Worm (Caenorhabditis elegans) whole organism, L4 larva: ENCODE measurements around the gene C18H2.5.

Source experiments
- D1046.2 ChIP-seq: fragments of 200-800 bp; sonication (Bioruptor generic); IDR thresholded peaks from 2 replicates; pipeline ENCODE4 v1.3.6; 2022; ENCODE audit warnings: missing genetic modification characterization, missing compliant biosample characterization
- F26F4.8 ChIP-seq: fragments of 200-800 bp; sonication (Bioruptor generic); conservative IDR thresholded peaks from 2 replicates; pipeline ENCODE4 v1.3.6; 2022; ENCODE audit warnings: missing genetic modification characterization, missing compliant biosample characterization
- F44E2.7 ChIP-seq: fragments of 200-800 bp; sonication (Bioruptor generic); IDR thresholded peaks from 2 replicates; pipeline ENCODE4 v2.1.2; 2022; ENCODE audit warnings: missing genetic modification characterization, missing compliant biosample characterization
- Y48G9A.11 ChIP-seq: fragments of 200-800 bp; sonication (Bioruptor generic); IDR thresholded peaks from 2 replicates; pipeline ENCODE4 v1.3.6; 2022; ENCODE audit warnings: missing genetic modification reagents, missing genetic modification characterization, missing compliant biosample characterization
- Y5F2A.4 ChIP-seq: fragments of 200-800 bp; sonication (Bioruptor generic); optimal IDR thresholded peaks from 2 replicates; lab custom pipeline; 2018; ENCODE audit warnings: mild to moderate bottlenecking, missing genetic modification characterization, missing compliant biosample characterization
- ZK546.5 ChIP-seq, 2 experiments: sonication (generic microtip); optimal IDR thresholded peaks; 2 replicates each; lab custom pipeline; 2017; ENCODE audit warnings: missing biosample characterization in 2 of 2, missing genetic modification characterization in 2 of 2
- aha-1 ChIP-seq: fragments of 150-350 bp; peaks from one replicate; lab custom pipeline; 2014; ENCODE audit warnings: missing biosample characterization, missing genetic modification characterization
- ama-1 ChIP-seq: fragments of 150-350 bp; optimal IDR thresholded peaks from 2 replicates; lab custom pipeline; 2014; ENCODE audit warnings: inconsistent platforms, mixed read lengths
- attf-4 ChIP-seq: sonication (generic microtip); optimal IDR thresholded peaks from 3 replicates; lab custom pipeline; 2017; ENCODE audit warnings: missing biosample characterization, missing genetic modification characterization
- ceh-44 ChIP-seq: fragments of 200-800 bp; sonication (Bioruptor generic); IDR thresholded peaks from 2 replicates; pipeline ENCODE4 v1.3.6; 2022; ENCODE audit warnings: missing genetic modification reagents, missing genetic modification characterization, missing compliant biosample characterization
- ceh-82 ChIP-seq: sonication (generic microtip); optimal IDR thresholded peaks from 2 replicates; lab custom pipeline; 2017; ENCODE audit warnings: missing biosample characterization, missing genetic modification characterization
- ces-1 ChIP-seq: fragments of 150-350 bp; sonication (generic microtip); optimal IDR thresholded peaks from 4 replicates; lab custom pipeline; 2014; ENCODE audit warnings: missing biosample characterization, missing genetic modification reagents, missing genetic modification characterization
- cey-2 ChIP-seq: sonication (generic microtip); optimal IDR thresholded peaks from 3 replicates; lab custom pipeline; 2017; ENCODE audit warnings: missing genetic modification characterization, mild to moderate bottlenecking, missing compliant biosample characterization, antibody characterized with exemption, borderline replicate concordance; ENCODE audit not compliant: insufficient read depth
- ctbp-1 ChIP-seq: fragments of 200-800 bp; sonication (Bioruptor generic); IDR thresholded peaks from 2 replicates; pipeline ENCODE4 v1.3.6; 2022; ENCODE audit warnings: missing genetic modification reagents, missing genetic modification characterization, missing compliant biosample characterization
- daf-16 ChIP-seq, 3 experiments: sonication (generic microtip); optimal IDR thresholded peaks; 2 replicates each; lab custom pipeline; 2016 to 2017; ENCODE audit warnings: missing genetic modification characterization in 3 of 3, missing genetic modification reagents in 3 of 3, mild to moderate bottlenecking in 2 of 3, missing compliant biosample characterization in 2 of 3, missing biosample characterization in 1 of 3, moderate library complexity in 1 of 3
- daf-8 ChIP-seq: fragments of 200-800 bp; sonication (Bioruptor generic); IDR thresholded peaks from 2 replicates; pipeline ENCODE4 v1.3.6; 2022; ENCODE audit warnings: missing genetic modification characterization, missing compliant biosample characterization
- dmd-6 ChIP-seq: fragments of 200-800 bp; sonication (Bioruptor generic); IDR thresholded peaks from 2 replicates; pipeline ENCODE4 v1.3.6; 2022; ENCODE audit warnings: missing genetic modification reagents, missing genetic modification characterization, missing compliant biosample characterization
- duxl-1 ChIP-seq: sonication (generic microtip); optimal IDR thresholded peaks from 2 replicates; lab custom pipeline; 2016; ENCODE audit warnings: mild to moderate bottlenecking, missing genetic modification characterization, moderate library complexity, missing compliant biosample characterization; ENCODE audit not compliant: poor library complexity
- dve-1 ChIP-seq: sonication (generic microtip); optimal IDR thresholded peaks from 2 replicates; lab custom pipeline; 2017; ENCODE audit warnings: antibody characterized with exemption, mild to moderate bottlenecking, missing genetic modification characterization, missing compliant biosample characterization; ENCODE audit not compliant: insufficient read depth
- fkh-10 ChIP-seq: fragments of 150-350 bp; optimal IDR thresholded peaks from 2 replicates; lab custom pipeline; 2014; ENCODE audit warnings: missing biosample characterization, missing genetic modification reagents, missing genetic modification characterization
- fos-1 ChIP-seq: fragments of 150-350 bp; optimal IDR thresholded peaks from 2 replicates; lab custom pipeline; 2014; ENCODE audit warnings: missing biosample characterization, missing genetic modification characterization
- hmg-1.1 ChIP-seq: fragments of 200-800 bp; sonication (Bioruptor generic); IDR thresholded peaks from 2 replicates; pipeline ENCODE4 v1.3.6; 2022; ENCODE audit warnings: missing genetic modification reagents, missing genetic modification characterization, missing compliant biosample characterization
- jun-1 ChIP-seq: fragments of 150-350 bp; optimal IDR thresholded peaks from 2 replicates; lab custom pipeline; 2014; ENCODE audit warnings: missing biosample characterization, missing genetic modification reagents, missing genetic modification characterization
- lim-7 ChIP-seq: fragments of 200-800 bp; sonication (Bioruptor generic); IDR thresholded peaks from 2 replicates; pipeline ENCODE4 v1.3.6; 2022; ENCODE audit warnings: missing genetic modification characterization, missing compliant biosample characterization
- lin-13 ChIP-seq: fragments of 150-350 bp; optimal IDR thresholded peaks from 2 replicates; lab custom pipeline; 2014; ENCODE audit warnings: missing biosample characterization, missing genetic modification reagents, missing genetic modification characterization
- lin-39 ChIP-seq: fragments of 150-350 bp; optimal IDR thresholded peaks from 2 replicates; lab custom pipeline; 2014; ENCODE audit warnings: missing biosample characterization, missing genetic modification reagents, missing genetic modification characterization
- lir-3 ChIP-seq: sonication (generic microtip); optimal IDR thresholded peaks from 2 replicates; lab custom pipeline; 2016; ENCODE audit warnings: mild to moderate bottlenecking, missing genetic modification characterization, missing compliant biosample characterization
- lsy-2 ChIP-seq, 2 experiments: fragments of 150-350 bp in 1 of 2; sonication (generic microtip) in 1 of 2; optimal IDR thresholded peaks; 2 replicates each; lab custom pipeline; 2014 to 2017; ENCODE audit warnings: missing biosample characterization in 2 of 2, missing genetic modification characterization in 2 of 2
- madf-9 ChIP-seq: fragments of 200-800 bp; sonication (Bioruptor generic); conservative IDR thresholded peaks from 2 replicates; pipeline ENCODE4 v1.3.6; 2022; ENCODE audit warnings: missing genetic modification reagents, missing genetic modification characterization, missing compliant biosample characterization
- mdl-1 ChIP-seq, 2 experiments: fragments of 150-350 bp in 1 of 2; sonication (generic microtip) in 1 of 2; optimal IDR thresholded peaks; 2 replicates each; lab custom pipeline; 2014 to 2017; ENCODE audit warnings: missing biosample characterization in 2 of 2, missing genetic modification characterization in 2 of 2
- mep-1 ChIP-seq: fragments of 150-350 bp; sonication (generic microtip); optimal IDR thresholded peaks from 3 replicates; lab custom pipeline; 2014; ENCODE audit warnings: missing biosample characterization, missing genetic modification characterization
- nhr-111 ChIP-seq: fragments of 200-800 bp; sonication (Bioruptor generic); optimal IDR thresholded peaks from 2 replicates; lab custom pipeline; 2018; ENCODE audit warnings: mild to moderate bottlenecking, missing genetic modification characterization, missing compliant biosample characterization
- nhr-237 ChIP-seq: sonication (generic microtip); optimal IDR thresholded peaks from 2 replicates; lab custom pipeline; 2017; ENCODE audit warnings: missing biosample characterization, missing genetic modification characterization
- nhr-25 ChIP-seq: sonication (generic microtip); optimal IDR thresholded peaks from 2 replicates; lab custom pipeline; 2017; ENCODE audit warnings: missing genetic modification characterization, mild to moderate bottlenecking, missing compliant biosample characterization, antibody characterized with exemption, moderate library complexity, borderline replicate concordance; ENCODE audit not compliant: insufficient read depth
- nhr-28 ChIP-seq: fragments of 150-350 bp; optimal IDR thresholded peaks from 2 replicates; lab custom pipeline; 2014; ENCODE audit warnings: missing biosample characterization, missing genetic modification characterization
- nhr-48 ChIP-seq: sonication (generic microtip); optimal IDR thresholded peaks from 2 replicates; lab custom pipeline; 2016; ENCODE audit warnings: mild to moderate bottlenecking, missing genetic modification characterization, missing compliant biosample characterization
- nhr-6 ChIP-seq: fragments of 150-350 bp; optimal IDR thresholded peaks from 2 replicates; lab custom pipeline; 2014; ENCODE audit warnings: missing biosample characterization, missing genetic modification characterization
- pha-4 ChIP-seq, 2 experiments: fragments of 150-350 bp in 1 of 2; fragments of 200-800 bp in 1 of 2; sonication (Bioruptor generic) in 1 of 2; IDR thresholded peaks in 1 of 2; optimal IDR thresholded peaks in 1 of 2; 2 replicates each; pipeline versions ENCODE4 v1.3.6 to Lab custom; 2014 to 2022; ENCODE audit warnings: missing genetic modification characterization in 2 of 2, missing genetic modification reagents in 2 of 2, missing biosample characterization in 1 of 2, missing compliant biosample characterization in 1 of 2
- pqm-1 ChIP-seq: sonication (generic microtip); optimal IDR thresholded peaks from 2 replicates; lab custom pipeline; 2017; ENCODE audit warnings: missing biosample characterization, missing genetic modification characterization
- rbr-2 ChIP-seq: sonication (generic microtip); optimal IDR thresholded peaks from 2 replicates; lab custom pipeline; 2016; ENCODE audit warnings: missing genotype, missing genetic modification characterization, missing compliant biosample characterization
- spr-1 ChIP-seq: sonication (generic microtip); optimal IDR thresholded peaks from 2 replicates; lab custom pipeline; 2016; ENCODE audit warnings: mild to moderate bottlenecking, missing genetic modification characterization, missing compliant biosample characterization
- spr-3 ChIP-seq: fragments of 200-800 bp; sonication (Bioruptor generic); optimal IDR thresholded peaks from 2 replicates; lab custom pipeline; 2018; ENCODE audit warnings: mild to moderate bottlenecking, missing genetic modification characterization, missing compliant biosample characterization
- unc-62 ChIP-seq, 3 experiments: fragments of 150-350 bp in 1 of 3; sonication (generic microtip); optimal IDR thresholded peaks in 2 of 3; peaks in 1 of 3; 1 replicate in 1 of 3; 2 replicates in 2 of 3; lab custom pipeline; 2014 to 2017; ENCODE audit warnings: missing biosample characterization in 3 of 3, missing genetic modification characterization in 3 of 3, missing genetic modification reagents in 3 of 3, missing genotype in 1 of 3
- zfp-2 ChIP-seq: sonication (generic microtip); optimal IDR thresholded peaks from 2 replicates; lab custom pipeline; 2016; ENCODE audit warnings: mild to moderate bottlenecking, missing genetic modification characterization, missing compliant biosample characterization
- zfp-3 ChIP-seq: fragments of 200-800 bp; sonication (Bioruptor generic); conservative IDR thresholded peaks from 2 replicates; pipeline ENCODE4 v1.3.6; 2022; ENCODE audit warnings: missing genetic modification reagents, missing genetic modification characterization, missing compliant biosample characterization
- zip-11 ChIP-seq: fragments of 200-800 bp; sonication (Bioruptor generic); IDR thresholded peaks from 2 replicates; pipeline ENCODE4 v1.3.6; 2022; ENCODE audit warnings: missing genetic modification characterization, missing compliant biosample characterization
- zip-2 ChIP-seq: fragments of 150-350 bp; optimal IDR thresholded peaks from 2 replicates; lab custom pipeline; 2014; ENCODE audit warnings: missing biosample characterization, missing genetic modification characterization

The C18H2.5 gene

ce11 chrIII:7720861-7721260, 26.7 kb upstream of the C18H2.5 start (continued):
- TF ChIP-seq D1046.2 (no peak), nhr-25 (tag; lab: Kevin White, UChicago) (no peak), nhr-28 (tag; lab: Kevin White, UChicago) (no peak), spr-1 (tag; lab: Kevin White, UChicago) (no peak), nhr-6 (no peak), nhr-237 (tag; lab: Kevin White, UChicago) (no peak)
- TF ChIP-seq, all 104 proteins: peak for 19

ce11 chrIII:7719364-7719936, 25.3 kb upstream of the C18H2.5 start, which contains the start of gene ncl-1:
Gene ncl-1, plus strand, starts transcription at chrIII:7719729.
- TF ChIP-seq dve-1 (tag; lab: Kevin White, UChicago) (peak; percentile 43), lin-39 (no peak), unc-62 (GFP tag; optimal IDR thresholded peaks at IDR 0.05 in 1 of 2; lab: Kevin White, UChicago) (peak in 1 of 2 experiments; percentile 11), unc-62 (tag; optimal IDR thresholded peaks at IDR 0.05; lab: Kevin White, UChicago) (no peak), ama-1 (lab: Kevin White, UChicago) (no peak), F44E2.7 (GFP tag; lab: Robert Waterston, UW) (no peak), Y5F2A.4 (GFP tag; lab: Kevin White, UChicago) (no peak), lir-3 (tag; lab: Kevin White, UChicago) (no peak), Y48G9A.11 (GFP tag; lab: Robert Waterston, UW) (no peak), attf-4 (tag; lab: Kevin White, UChicago) (no peak), fos-1 (tag; lab: Kevin White, UChicago) (no peak), fkh-10 (GFP tag; lab: Kevin White, UChicago) (no peak), mep-1 (tag; lab: Kevin White, UChicago) (peak; percentile 47), nhr-111 (GFP tag; lab: Kevin White, UChicago) (no peak), hmg-1.1 (GFP tag; lab: Robert Waterston, UW) (peak; percentile 58; the same call in 1 of the 2 replicates), ces-1 (GFP tag; lab: Kevin White, UChicago) (no peak), lim-7 (GFP tag; lab: Robert Waterston, UW) (no peak), daf-16 (GFP tag; optimal IDR thresholded peaks at IDR 0.05; lab: Kevin White, UChicago) (no peak), daf-16 (tag; optimal IDR thresholded peaks at IDR 0.05; lab: Kevin White, UChicago) (no peak), pqm-1 (tag; lab: Kevin White, UChicago) (no peak), spr-3 (GFP tag; lab: Kevin White, UChicago) (no peak), lsy-2 (tag; optimal IDR thresholded peaks at IDR 0.05; lab: Kevin White, UChicago) (peak in 1 of 2 experiments; percentile 22), lin-13 (GFP tag; lab: Kevin White, UChicago) (no peak), ceh-82 (tag; lab: Kevin White, UChicago) (no peak), jun-1 (tag; lab: Kevin White, UChicago) (no peak), dmd-6 (GFP tag; lab: Robert Waterston, UW) (peak; percentile 41; the same call in 1 of the 2 replicates), duxl-1 (tag; lab: Kevin White, UChicago) (no peak), daf-8 (GFP tag; lab: Robert Waterston, UW) (no peak), cey-2 (tag; lab: Kevin White, UChicago) (no peak), nhr-6 (no peak), zfp-2 (tag; lab: Kevin White, UChicago) (no peak), rbr-2 (no peak), aha-1 (tag; lab: Kevin White, UChicago) (peak; percentile 94), ceh-44 (GFP tag; lab: Robert Waterston, UW) (no peak), ZK546.5 (tag; optimal IDR thresholded peaks at IDR 0.05; lab: Kevin White, UChicago) (no peak), F26F4.8 (no peak), pha-4 (GFP tag; IDR thresholded peaks at IDR 0.05; lab: Robert Waterston, UW) (no peak), pha-4 (tag; optimal IDR thresholded peaks at IDR 0.05; lab: Kevin White, UChicago) (peak; percentile 41), zfp-3 (no peak), ctbp-1 (GFP tag; lab: Robert Waterston, UW) (no peak), nhr-28 (tag; lab: Kevin White, UChicago) (peak; percentile 47), mdl-1 (tag; optimal IDR thresholded peaks at IDR 0.05; lab: Kevin White, UChicago) (peak in 1 of 2 experiments; percentile 28), zip-11 (GFP tag; lab: Robert Waterston, UW) (no peak), zip-2 (no peak), madf-9 (no peak), nhr-48 (tag; lab: Kevin White, UChicago) (no peak)
